Worm (Caenorhabditis elegans) whole organism, midembryonic: ENCODE measurements around the gene H12I13.1.

ENCODE experiments used
- T22C8.4 ChIP-seq: fragments of 200-800 bp; sonication (Bioruptor generic); IDR thresholded peaks from 2 replicates; pipeline ENCODE4 v1.3.6; 2022; ENCODE audit warnings: missing genetic modification characterization, missing compliant biosample characterization
- klf-2 ChIP-seq: fragments of 200-800 bp; sonication (Bioruptor generic); conservative IDR thresholded peaks from 2 replicates; pipeline ENCODE4 v1.3.6; 2022; ENCODE audit warnings: missing genetic modification reagents, missing genetic modification characterization, missing compliant biosample characterization
- tab-1 ChIP-seq: fragments of 200-800 bp; sonication (Bioruptor generic); IDR thresholded peaks from 2 replicates; pipeline ENCODE4 v1.3.6; 2022; ENCODE audit warnings: missing genetic modification characterization, missing compliant biosample characterization
- ztf-29 ChIP-seq: fragments of 200-800 bp; sonication (Bioruptor generic); IDR thresholded peaks from 2 replicates; pipeline ENCODE4 v1.3.6; 2022; ENCODE audit warnings: missing genetic modification reagents, missing genetic modification characterization, missing compliant biosample characterization

DNA sequence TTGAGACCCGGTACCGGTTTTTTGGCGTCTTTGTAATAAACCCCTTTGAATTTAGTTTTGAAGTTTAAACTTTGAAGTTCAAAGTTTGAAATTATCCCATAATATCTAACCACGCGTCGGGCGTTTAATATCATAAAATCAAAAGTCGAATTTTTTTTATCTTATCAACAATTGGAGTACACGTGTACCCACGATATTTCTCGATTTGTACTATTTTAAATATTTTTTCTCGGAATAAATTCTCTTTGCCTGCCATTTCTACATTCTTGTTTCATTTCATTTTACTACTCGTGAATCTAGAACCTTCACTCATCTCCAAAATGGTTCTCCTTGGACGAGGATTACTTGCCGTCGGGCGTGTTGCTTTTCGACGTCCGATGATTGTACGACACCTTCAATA, 16.8 kb downstream of the H12I13.1 start, which contains the start of gene gldc-1:
- TF ChIP-seq tab-1 (GFP tag; lab: Robert Waterston, UW) (no peak), klf-2 (GFP tag; lab: Robert Waterston, UW) (no peak), T22C8.4 (GFP tag; lab: Robert Waterston, UW) (no peak), ztf-29 (no peak)
